Worm (Caenorhabditis elegans): ENCODE data around the gene F54C9.9.

The F54C9.9 gene

DNA sequence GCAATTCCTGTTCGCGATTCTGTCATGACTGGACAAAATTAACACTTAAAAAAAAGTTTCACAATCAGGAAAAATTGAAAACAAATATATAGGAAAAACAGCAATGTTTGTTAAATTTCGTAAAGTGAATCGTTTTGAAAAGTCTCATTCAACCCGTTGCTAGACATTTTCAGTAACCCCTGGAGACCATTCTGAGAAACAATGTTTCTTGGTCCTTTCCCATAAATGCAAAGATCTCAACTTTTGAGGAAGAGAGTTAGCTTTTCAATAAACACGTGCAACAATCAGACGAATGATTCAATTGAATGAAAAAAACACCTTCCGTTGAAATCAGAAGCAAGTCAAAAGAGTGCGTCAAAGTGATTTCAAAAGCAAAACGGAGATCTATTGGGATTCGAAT is 32.2 kb downstream of the F54C9.9 start, which contains the start of gene F28C6.9:
Gene F28C6.9 (minus strand): TSS at position 101 of the 400 bp plus-strand sequence.
- TF ChIP-seq ets-7 (tag; optimal IDR thresholded peaks at IDR 0.05): no peak
- TF ChIP-seq tra-4 (tag; optimal IDR thresholded peaks at IDR 0.05): no peak
- no peak for TF ChIP-seq ceh-13 (GFP tag; optimal IDR thresholded peaks at IDR 0.05)
- TF ChIP-seq tbx-11 (GFP tag; IDR thresholded peaks at IDR 0.05): no peak
- no peak for TF ChIP-seq F13C5.2 (tag; optimal IDR thresholded peaks at IDR 0.05)
- no peak for TF ChIP-seq sea-1 (GFP tag; conservative IDR thresholded peaks at IDR 0.05)
- no peak for TF ChIP-seq aly-1 (tag; optimal IDR thresholded peaks at IDR 0.05)
- TF ChIP-seq hmg-4 (GFP tag; optimal IDR thresholded peaks at IDR 0.05): no peak
- no peak for TF ChIP-seq scrt-1 (GFP tag; IDR thresholded peaks at IDR 0.05)
- no peak for TF ChIP-seq hnd-1 (tag; optimal IDR thresholded peaks at IDR 0.05)
- no peak for TF ChIP-seq flt-1 (GFP tag; IDR thresholded peaks at IDR 0.05)
- no peak for TF ChIP-seq B0310.2 (tag; optimal IDR thresholded peaks at IDR 0.05)
- TF ChIP-seq ceh-36 (tag; optimal IDR thresholded peaks at IDR 0.05): no peak
- TF ChIP-seq ama-1 (optimal IDR thresholded peaks at IDR 0.05): no peak
- no peak for TF ChIP-seq hmbx-1 (tag; optimal IDR thresholded peaks at IDR 0.05)
- TF ChIP-seq tbx-37 (GFP tag; conservative IDR thresholded peaks at IDR 0.05): no peak
- no peak for TF ChIP-seq pes-1 (GFP tag; IDR thresholded peaks at IDR 0.05)

DNA sequence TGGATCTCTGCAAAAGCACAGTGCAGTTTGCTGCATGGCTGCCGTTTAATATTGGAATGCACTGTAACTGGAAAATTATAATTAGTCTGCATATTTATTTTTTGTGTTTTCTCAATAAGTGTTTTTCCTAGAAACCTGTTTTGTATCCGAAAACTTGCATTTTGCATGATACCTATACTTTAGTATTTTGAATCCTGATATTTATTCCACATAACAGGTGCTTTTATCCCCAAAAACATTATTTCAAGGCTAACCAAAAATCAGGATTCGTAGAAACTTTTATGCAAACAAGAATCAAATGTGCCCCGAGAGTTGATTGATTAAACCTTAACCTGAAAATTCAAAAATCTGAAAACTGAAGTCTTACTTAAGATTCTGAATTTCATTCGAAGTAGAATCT is 32.7 kb downstream of the F54C9.9 start:
- TF ChIP-seq F13C5.2 (tag; optimal IDR thresholded peaks at IDR 0.05) (no peak), tbx-37 (GFP tag; conservative IDR thresholded peaks at IDR 0.05) (no peak), aly-1 (tag; optimal IDR thresholded peaks at IDR 0.05) (no peak), flt-1 (GFP tag; IDR thresholded peaks at IDR 0.05) (no peak), tbx-11 (GFP tag; IDR thresholded peaks at IDR 0.05) (no peak), ets-7 (tag; optimal IDR thresholded peaks at IDR 0.05) (no peak), B0310.2 (tag; optimal IDR thresholded peaks at IDR 0.05) (no peak), hmbx-1 (tag; optimal IDR thresholded peaks at IDR 0.05) (no peak), sea-1 (GFP tag; conservative IDR thresholded peaks at IDR 0.05) (no peak), scrt-1 (GFP tag; IDR thresholded peaks at IDR 0.05) (no peak), ceh-13 (GFP tag; optimal IDR thresholded peaks at IDR 0.05) (no peak), hmg-4 (GFP tag; optimal IDR thresholded peaks at IDR 0.05) (no peak), ceh-36 (tag; optimal IDR thresholded peaks at IDR 0.05) (no peak), pes-1 (GFP tag; IDR thresholded peaks at IDR 0.05) (no peak)

DNA sequence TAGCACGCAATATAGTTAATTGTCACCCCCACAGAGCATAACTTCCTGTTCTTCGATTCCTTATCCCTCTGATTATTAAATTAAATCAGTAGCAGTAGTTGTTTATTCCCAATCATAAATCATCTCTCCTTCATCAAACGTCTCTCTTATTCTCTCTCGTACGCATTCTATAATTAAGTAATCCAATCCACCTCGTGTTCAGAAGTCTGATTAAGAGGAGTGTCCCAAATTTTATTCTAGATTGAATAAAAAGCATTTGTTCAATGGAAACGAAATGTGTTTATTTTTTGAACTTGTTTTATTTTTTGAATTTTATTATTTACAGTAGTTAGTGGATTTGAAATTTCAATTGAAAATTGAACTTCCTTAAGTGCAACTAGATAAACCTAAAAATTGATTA is 33.5 kb downstream of the F54C9.9 start:
- no peak for TF ChIP-seq flt-1 (GFP tag; IDR thresholded peaks at IDR 0.05)
- no peak for TF ChIP-seq hmbx-1 (tag; optimal IDR thresholded peaks at IDR 0.05)
- TF ChIP-seq pes-1 (GFP tag; IDR thresholded peaks at IDR 0.05): no peak
- no peak for TF ChIP-seq tra-4 (tag; optimal IDR thresholded peaks at IDR 0.05)
- no peak for TF ChIP-seq sea-1 (GFP tag; conservative IDR thresholded peaks at IDR 0.05)
- no peak for TF ChIP-seq ets-7 (tag; optimal IDR thresholded peaks at IDR 0.05)

DNA sequence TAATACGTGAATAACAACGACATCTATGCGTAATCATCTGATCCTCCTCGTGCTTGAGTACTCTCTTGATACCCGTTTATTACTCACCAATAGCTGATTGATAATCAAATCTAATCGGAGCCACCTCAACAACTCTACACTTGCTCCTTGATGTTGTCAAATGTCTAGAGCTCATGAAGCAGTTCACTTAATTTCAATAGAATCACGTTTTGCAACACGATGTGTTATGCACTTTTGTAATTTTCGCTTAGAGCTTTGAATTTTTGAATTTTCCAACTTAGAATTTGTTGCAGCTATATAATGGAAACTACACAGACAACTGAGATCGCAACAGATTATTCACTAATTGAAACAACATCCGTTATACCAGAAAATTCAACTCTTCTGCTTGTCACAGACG is 34.6 kb downstream of the F54C9.9 start, which contains the start of gene T22C8.1:
Gene T22C8.1 (plus strand): TSS at position 301 of the 400 bp plus-strand sequence.
- no peak for TF ChIP-seq hmg-4 (GFP tag; optimal IDR thresholded peaks at IDR 0.05)
- no peak for TF ChIP-seq B0310.2 (tag; optimal IDR thresholded peaks at IDR 0.05)
- TF ChIP-seq ceh-36 (tag; optimal IDR thresholded peaks at IDR 0.05): no peak
- TF ChIP-seq ama-1 (optimal IDR thresholded peaks at IDR 0.05): no peak
- no peak for TF ChIP-seq scrt-1 (GFP tag; IDR thresholded peaks at IDR 0.05)
- TF ChIP-seq F13C5.2 (tag; optimal IDR thresholded peaks at IDR 0.05): no peak
- TF ChIP-seq hnd-1 (tag; optimal IDR thresholded peaks at IDR 0.05): no peak
- no peak for TF ChIP-seq ceh-13 (GFP tag; optimal IDR thresholded peaks at IDR 0.05)
- no peak for TF ChIP-seq tbx-37 (GFP tag; conservative IDR thresholded peaks at IDR 0.05)
- TF ChIP-seq ets-7 (tag; optimal IDR thresholded peaks at IDR 0.05): no peak
- TF ChIP-seq sea-1 (GFP tag; conservative IDR thresholded peaks at IDR 0.05): no peak
- no peak for TF ChIP-seq tbx-11 (GFP tag; IDR thresholded peaks at IDR 0.05)
- no peak for TF ChIP-seq flt-1 (GFP tag; IDR thresholded peaks at IDR 0.05)
- no peak for TF ChIP-seq aly-1 (tag; optimal IDR thresholded peaks at IDR 0.05)
- no peak for TF ChIP-seq pes-1 (GFP tag; IDR thresholded peaks at IDR 0.05)
- TF ChIP-seq hmbx-1 (tag; optimal IDR thresholded peaks at IDR 0.05): no peak
- no peak for TF ChIP-seq tra-4 (tag; optimal IDR thresholded peaks at IDR 0.05)

DNA sequence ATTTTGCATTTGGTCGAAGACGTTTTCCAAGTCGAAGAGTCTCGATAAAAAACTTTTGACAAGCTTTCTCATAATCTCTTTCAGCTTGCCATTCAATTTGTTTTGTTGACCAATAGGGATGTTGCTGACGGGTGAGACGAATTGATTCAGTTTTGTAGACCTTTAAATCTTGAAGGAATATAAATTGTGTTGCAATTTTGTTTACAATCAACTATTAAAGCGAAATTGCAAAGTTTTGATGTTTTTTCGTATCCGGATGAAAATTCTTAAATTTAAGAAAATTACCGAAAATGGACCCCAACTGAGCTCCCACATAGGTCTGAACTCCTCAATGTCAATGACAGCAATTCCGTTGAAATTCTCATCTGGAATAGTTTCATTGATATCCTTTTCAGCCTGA is 38.3 kb downstream of the F54C9.9 start:
- TF ChIP-seq ceh-13 (GFP tag; optimal IDR thresholded peaks at IDR 0.05): no peak
- no peak for TF ChIP-seq B0310.2 (tag; optimal IDR thresholded peaks at IDR 0.05)
- no peak for TF ChIP-seq hnd-1 (tag; optimal IDR thresholded peaks at IDR 0.05)
- TF ChIP-seq ets-7 (tag; optimal IDR thresholded peaks at IDR 0.05): no peak
- TF ChIP-seq ceh-36 (tag; optimal IDR thresholded peaks at IDR 0.05): no peak
- no peak for TF ChIP-seq tbx-37 (GFP tag; conservative IDR thresholded peaks at IDR 0.05)
- TF ChIP-seq flt-1 (GFP tag; IDR thresholded peaks at IDR 0.05): no peak
- no peak for TF ChIP-seq scrt-1 (GFP tag; IDR thresholded peaks at IDR 0.05)
- no peak for TF ChIP-seq aly-1 (tag; optimal IDR thresholded peaks at IDR 0.05)
- TF ChIP-seq ama-1 (optimal IDR thresholded peaks at IDR 0.05): no peak

DNA sequence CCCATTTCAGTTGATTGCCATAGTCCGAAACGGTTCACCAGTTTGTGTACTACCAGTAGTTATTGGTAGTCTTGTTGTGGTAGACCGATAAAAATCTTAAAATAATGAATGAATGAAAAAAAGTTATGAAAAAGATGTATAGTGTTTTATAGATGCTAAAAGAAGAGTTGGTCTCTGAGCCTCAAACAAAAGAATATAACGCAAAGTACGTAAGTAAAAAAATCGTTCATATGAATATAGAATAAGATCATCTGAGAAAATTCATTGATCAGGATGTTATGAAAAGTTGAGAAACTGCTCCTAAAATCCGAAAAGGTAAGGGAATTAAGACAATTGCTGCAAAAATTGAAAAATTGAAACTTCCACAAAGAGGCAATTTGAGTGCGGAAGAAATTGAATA is 39.7 kb downstream of the F54C9.9 start, which contains the start of gene chhy-1:
Gene chhy-1 (minus strand): TSS at position 101 of the 400 bp plus-strand sequence.
- no peak for TF ChIP-seq tbx-37 (GFP tag; conservative IDR thresholded peaks at IDR 0.05)
- TF ChIP-seq tbx-11 (GFP tag; IDR thresholded peaks at IDR 0.05): no peak
- TF ChIP-seq hnd-1 (tag; optimal IDR thresholded peaks at IDR 0.05): no peak
- no peak for TF ChIP-seq tra-4 (tag; optimal IDR thresholded peaks at IDR 0.05)
- TF ChIP-seq hmg-4 (GFP tag; optimal IDR thresholded peaks at IDR 0.05): no peak
- TF ChIP-seq ceh-36 (tag; optimal IDR thresholded peaks at IDR 0.05): no peak
- TF ChIP-seq pes-1 (GFP tag; IDR thresholded peaks at IDR 0.05): no peak
- TF ChIP-seq aly-1 (tag; optimal IDR thresholded peaks at IDR 0.05): no peak
- TF ChIP-seq flt-1 (GFP tag; IDR thresholded peaks at IDR 0.05): no peak
- TF ChIP-seq hmbx-1 (tag; optimal IDR thresholded peaks at IDR 0.05): no peak

DNA sequence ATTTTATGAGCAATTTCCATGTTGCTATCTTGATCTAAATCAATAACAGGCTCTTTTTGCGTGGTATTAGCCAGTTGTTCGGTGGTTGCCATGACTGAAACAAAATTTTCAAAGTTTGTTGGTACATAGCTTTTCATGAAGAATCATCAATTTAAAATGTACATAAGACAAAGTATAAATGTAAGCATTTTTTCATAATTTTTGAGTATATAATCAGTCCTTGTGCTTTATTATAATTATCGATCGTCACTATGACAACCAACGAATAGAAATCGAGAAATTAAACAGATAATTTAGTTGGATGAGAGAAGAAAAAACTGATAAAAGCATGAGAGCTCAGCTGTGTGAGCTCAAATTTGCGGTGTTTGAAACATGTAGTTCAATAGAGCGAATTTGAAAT is 44.0 kb downstream of the F54C9.9 start, which contains the start of gene T22C8.3:
Gene T22C8.3 (minus strand): TSS at position 101 of the 400 bp plus-strand sequence.
- TF ChIP-seq F13C5.2 (tag; optimal IDR thresholded peaks at IDR 0.05): no peak
- TF ChIP-seq hmg-4 (GFP tag; optimal IDR thresholded peaks at IDR 0.05): no peak
- no peak for TF ChIP-seq B0310.2 (tag; optimal IDR thresholded peaks at IDR 0.05)
- TF ChIP-seq aly-1 (tag; optimal IDR thresholded peaks at IDR 0.05): no peak

DNA sequence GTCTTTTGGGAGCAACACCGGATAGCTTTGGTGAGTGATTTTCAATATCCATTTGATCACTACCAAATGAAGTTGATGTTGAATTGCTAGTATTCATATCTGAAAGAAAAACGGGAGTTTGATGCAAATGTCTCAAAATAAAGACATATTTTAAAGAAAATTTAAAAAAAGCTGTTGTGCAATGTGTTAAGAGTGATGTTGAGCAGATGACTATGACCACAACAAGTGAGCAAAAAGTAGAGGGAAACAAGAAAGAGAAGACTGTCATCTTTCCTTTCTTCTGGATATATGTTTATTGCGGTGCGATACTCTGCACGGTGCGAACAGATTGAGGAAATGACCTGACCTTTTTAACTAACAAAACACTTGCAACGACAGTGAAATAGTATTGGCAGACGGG is 45.5 kb downstream of the F54C9.9 start, which contains the start of gene T22C8.4:
Gene T22C8.4 (minus strand): TSS at position 101 of the 400 bp plus-strand sequence.
- no peak for TF ChIP-seq sea-1 (GFP tag; conservative IDR thresholded peaks at IDR 0.05)
- no peak for TF ChIP-seq hmbx-1 (tag; optimal IDR thresholded peaks at IDR 0.05)
- no peak for TF ChIP-seq ets-7 (tag; optimal IDR thresholded peaks at IDR 0.05)
- no peak for TF ChIP-seq tbx-37 (GFP tag; conservative IDR thresholded peaks at IDR 0.05)
- TF ChIP-seq scrt-1 (GFP tag; IDR thresholded peaks at IDR 0.05): no peak
- TF ChIP-seq ceh-36 (tag; optimal IDR thresholded peaks at IDR 0.05): no peak
- no peak for TF ChIP-seq hnd-1 (tag; optimal IDR thresholded peaks at IDR 0.05)
- no peak for TF ChIP-seq F13C5.2 (tag; optimal IDR thresholded peaks at IDR 0.05)
- no peak for TF ChIP-seq aly-1 (tag; optimal IDR thresholded peaks at IDR 0.05)
- TF ChIP-seq tbx-11 (GFP tag; IDR thresholded peaks at IDR 0.05): no peak
- TF ChIP-seq ceh-13 (GFP tag; optimal IDR thresholded peaks at IDR 0.05): no peak
- no peak for TF ChIP-seq flt-1 (GFP tag; IDR thresholded peaks at IDR 0.05)
- TF ChIP-seq B0310.2 (tag; optimal IDR thresholded peaks at IDR 0.05): no peak
- no peak for TF ChIP-seq pes-1 (GFP tag; IDR thresholded peaks at IDR 0.05)
- TF ChIP-seq tra-4 (tag; optimal IDR thresholded peaks at IDR 0.05): no peak
- TF ChIP-seq ama-1 (optimal IDR thresholded peaks at IDR 0.05): no peak
- TF ChIP-seq hmg-4 (GFP tag; optimal IDR thresholded peaks at IDR 0.05): no peak
